Worm (Caenorhabditis elegans) whole organism, late embryonic: ENCODE measurements around the gene sut-2.
A peak's percentile ranks its signal among the peaks of the same experiment; 100 is the strongest.

Experiments used
- C08G9.2 ChIP-seq: sonication (generic microtip); optimal IDR thresholded peaks from 2 replicates; lab custom pipeline; 2016; ENCODE audit warnings: mild to moderate bottlenecking, missing genetic modification characterization, moderate library complexity, missing compliant biosample characterization
- C38D4.7 ChIP-seq: fragments of 200-800 bp; sonication (Bioruptor generic); optimal IDR thresholded peaks from 2 replicates; lab custom pipeline; 2018; ENCODE audit warnings: mild to moderate bottlenecking, missing genetic modification characterization, moderate library complexity, missing compliant biosample characterization
- F13H6.1 ChIP-seq: sonication (generic microtip); optimal IDR thresholded peaks from 2 replicates; lab custom pipeline; 2016; ENCODE audit warnings: missing genetic modification characterization, missing compliant biosample characterization
- T23F11.4 ChIP-seq: fragments of 200-800 bp; sonication (Bioruptor generic); optimal IDR thresholded peaks from 2 replicates; lab custom pipeline; 2018; ENCODE audit warnings: mild to moderate bottlenecking, missing genetic modification characterization, missing compliant biosample characterization
- ama-1 ChIP-seq: fragments of 150-350 bp; optimal IDR thresholded peaks from 2 replicates; lab custom pipeline; 2014
- ceh-14 ChIP-seq: sonication (generic microtip); optimal IDR thresholded peaks from 2 replicates; lab custom pipeline; 2016; ENCODE audit warnings: missing genotype, missing genetic modification characterization, missing compliant biosample characterization
- ceh-18 ChIP-seq: sonication (generic microtip); optimal IDR thresholded peaks from 2 replicates; lab custom pipeline; 2016; ENCODE audit warnings: missing genetic modification characterization, missing compliant biosample characterization
- ceh-2 ChIP-seq: sonication (generic microtip); optimal IDR thresholded peaks from 2 replicates; lab custom pipeline; 2016; ENCODE audit warnings: missing genotype, missing genetic modification characterization, missing compliant biosample characterization
- ceh-24 ChIP-seq: sonication (generic microtip); optimal IDR thresholded peaks from 2 replicates; lab custom pipeline; 2016; ENCODE audit warnings: mild to moderate bottlenecking, missing genetic modification characterization, missing compliant biosample characterization
- ceh-30 ChIP-seq: fragments of 150-350 bp; optimal IDR thresholded peaks from 2 replicates; lab custom pipeline; 2014; ENCODE audit warnings: missing biosample characterization, missing genetic modification characterization
- ceh-34 ChIP-seq: sonication (generic microtip); optimal IDR thresholded peaks from 2 replicates; lab custom pipeline; 2016; ENCODE audit warnings: mild to moderate bottlenecking, missing genetic modification characterization, missing compliant biosample characterization
- ceh-48 ChIP-seq: sonication (generic microtip); optimal IDR thresholded peaks from 2 replicates; lab custom pipeline; 2016; ENCODE audit warnings: missing genetic modification characterization, inconsistent platforms, missing compliant biosample characterization
- ceh-9 ChIP-seq: sonication (generic microtip); optimal IDR thresholded peaks from 2 replicates; lab custom pipeline; 2016; ENCODE audit warnings: mild to moderate bottlenecking, missing genetic modification characterization, inconsistent platforms, missing compliant biosample characterization
- che-1 ChIP-seq: sonication (generic microtip); optimal IDR thresholded peaks from 2 replicates; lab custom pipeline; 2016; ENCODE audit warnings: mild to moderate bottlenecking, missing genetic modification characterization, missing compliant biosample characterization
- dve-1 ChIP-seq: sonication (generic microtip); optimal IDR thresholded peaks from 2 replicates; lab custom pipeline; 2017; ENCODE audit warnings: antibody characterized with exemption, mild to moderate bottlenecking, missing genetic modification characterization, missing compliant biosample characterization
- elt-4 ChIP-seq: sonication (generic microtip); optimal IDR thresholded peaks from 2 replicates; lab custom pipeline; 2016; ENCODE audit warnings: missing genetic modification characterization, missing compliant biosample characterization
- fkh-10 ChIP-seq: fragments of 150-350 bp; optimal IDR thresholded peaks from 2 replicates; lab custom pipeline; 2014; ENCODE audit warnings: missing biosample characterization, missing genetic modification reagents, missing genetic modification characterization
- hlh-13 ChIP-seq: fragments of 200-800 bp; sonication (Bioruptor generic); optimal IDR thresholded peaks from 2 replicates; lab custom pipeline; 2018; ENCODE audit warnings: mild to moderate bottlenecking, missing genetic modification characterization, missing compliant biosample characterization
- hlh-15 ChIP-seq: sonication (generic microtip); optimal IDR thresholded peaks from 2 replicates; lab custom pipeline; 2016; ENCODE audit warnings: missing genetic modification characterization, missing compliant biosample characterization
- hlh-30 ChIP-seq: sonication (generic microtip); optimal IDR thresholded peaks from 2 replicates; lab custom pipeline; 2017; ENCODE audit warnings: antibody characterized with exemption, missing genetic modification characterization, missing compliant biosample characterization; ENCODE audit not compliant: insufficient read depth
- hlh-6 ChIP-seq: sonication (generic microtip); optimal IDR thresholded peaks from 2 replicates; lab custom pipeline; 2016; ENCODE audit warnings: missing genotype, missing genetic modification characterization, missing compliant biosample characterization
- lin-11 ChIP-seq: fragments of 200-800 bp; sonication (Bioruptor generic); optimal IDR thresholded peaks from 2 replicates; lab custom pipeline; 2018; ENCODE audit warnings: mild to moderate bottlenecking, missing genetic modification characterization, missing compliant biosample characterization
- nfya-1 ChIP-seq: sonication (generic microtip); optimal IDR thresholded peaks from 2 replicates; lab custom pipeline; 2017; ENCODE audit warnings: missing genetic modification characterization, mild to moderate bottlenecking, missing compliant biosample characterization, antibody characterized with exemption, moderate library complexity
- odd-2 ChIP-seq: sonication (generic microtip); optimal IDR thresholded peaks from 2 replicates; lab custom pipeline; 2017; ENCODE audit warnings: antibody characterized with exemption, mild to moderate bottlenecking, missing genetic modification characterization, missing compliant biosample characterization
- pax-1 ChIP-seq: fragments of 150-350 bp; optimal IDR thresholded peaks from 2 replicates; lab custom pipeline; 2014; ENCODE audit warnings: missing biosample characterization, missing genetic modification characterization
- pha-2 ChIP-seq: sonication (generic microtip); optimal IDR thresholded peaks from 2 replicates; lab custom pipeline; 2017; ENCODE audit warnings: mild to moderate bottlenecking, missing genetic modification characterization, missing compliant biosample characterization
- pha-4 ChIP-seq: fragments of 150-350 bp; optimal IDR thresholded peaks from 2 replicates; lab custom pipeline; 2018; ENCODE audit warnings: missing biosample characterization, missing genetic modification reagents, missing genetic modification characterization
- ref-2 ChIP-seq: sonication (generic microtip); optimal IDR thresholded peaks from 2 replicates; lab custom pipeline; 2016; ENCODE audit warnings: missing genetic modification characterization, missing compliant biosample characterization
- rnt-1 ChIP-seq: sonication (generic microtip); optimal IDR thresholded peaks from 2 replicates; lab custom pipeline; 2016; ENCODE audit warnings: missing genetic modification characterization, missing compliant biosample characterization
- sdc-2 ChIP-seq: sonication (generic microtip); optimal IDR thresholded peaks from 2 replicates; lab custom pipeline; 2016; ENCODE audit warnings: missing genotype, missing genetic modification characterization, missing compliant biosample characterization
- tbx-2 ChIP-seq: sonication (generic microtip); optimal IDR thresholded peaks from 2 replicates; lab custom pipeline; 2016; ENCODE audit warnings: missing genetic modification characterization, missing compliant biosample characterization
- ttx-3 ChIP-seq: sonication (generic microtip); optimal IDR thresholded peaks from 2 replicates; lab custom pipeline; 2016; ENCODE audit warnings: missing genetic modification reagents, missing genetic modification characterization, missing compliant biosample characterization
- unc-3 ChIP-seq, 2 experiments: fragments of 200-800 bp in 1 of 2; sonication (Bioruptor generic) in 1 of 2; sonication (generic microtip) in 1 of 2; conservative IDR thresholded peaks in 1 of 2; optimal IDR thresholded peaks in 1 of 2; 2 replicates each; pipeline versions ENCODE4 v1.3.6 to Lab custom; 2016 to 2022; ENCODE audit warnings: missing compliant biosample characterization in 2 of 2, missing genetic modification characterization in 2 of 2, missing genetic modification reagents in 1 of 2
- unc-55 ChIP-seq: sonication (generic microtip); optimal IDR thresholded peaks from 2 replicates; lab custom pipeline; 2017; ENCODE audit warnings: missing biosample characterization, missing genetic modification reagents, missing genetic modification characterization
- unc-86 ChIP-seq: sonication (generic microtip); optimal IDR thresholded peaks from 2 replicates; lab custom pipeline; 2016; ENCODE audit warnings: missing genetic modification characterization, missing compliant biosample characterization
- zip-5 ChIP-seq: sonication (generic microtip); optimal IDR thresholded peaks from 2 replicates; lab custom pipeline; 2016; ENCODE audit warnings: missing genetic modification characterization, missing compliant biosample characterization
- ztf-16 ChIP-seq: sonication (generic microtip); optimal IDR thresholded peaks from 2 replicates; lab custom pipeline; 2017; ENCODE audit warnings: missing genetic modification characterization, missing compliant biosample characterization

Gene sut-2

DNA sequence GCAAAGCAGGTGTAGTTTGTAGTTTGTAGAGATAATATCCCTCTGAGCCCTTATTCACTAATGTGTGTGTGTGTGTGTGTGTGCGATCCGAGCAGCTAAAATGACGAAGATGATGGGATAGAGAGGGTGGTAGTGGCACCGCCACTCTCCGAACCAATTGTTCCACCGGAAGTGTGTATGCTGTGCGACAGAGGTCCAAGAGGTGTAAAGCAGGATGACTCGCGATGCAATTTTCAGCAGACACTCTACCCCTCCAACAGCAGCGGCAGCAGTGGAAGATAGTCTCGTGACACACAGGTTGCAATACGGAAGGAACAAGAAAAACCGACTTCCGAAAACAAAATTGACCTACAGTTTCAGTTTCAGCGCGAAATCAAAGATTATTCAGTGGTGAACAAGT is 46.0 kb downstream of the sut-2 start:
- peak; percentile 10 for TF ChIP-seq rnt-1 (tag; lab: Kevin White, UChicago)
- peak; percentile 50 for TF ChIP-seq ceh-18 (tag; lab: Kevin White, UChicago)
- no peak for TF ChIP-seq hlh-15 (tag; lab: Kevin White, UChicago)
- peak; percentile 74 for TF ChIP-seq unc-55 (GFP tag; lab: Kevin White, UChicago)
- peak; percentile 48 for TF ChIP-seq hlh-30 (tag; lab: Kevin White, UChicago)

DNA sequence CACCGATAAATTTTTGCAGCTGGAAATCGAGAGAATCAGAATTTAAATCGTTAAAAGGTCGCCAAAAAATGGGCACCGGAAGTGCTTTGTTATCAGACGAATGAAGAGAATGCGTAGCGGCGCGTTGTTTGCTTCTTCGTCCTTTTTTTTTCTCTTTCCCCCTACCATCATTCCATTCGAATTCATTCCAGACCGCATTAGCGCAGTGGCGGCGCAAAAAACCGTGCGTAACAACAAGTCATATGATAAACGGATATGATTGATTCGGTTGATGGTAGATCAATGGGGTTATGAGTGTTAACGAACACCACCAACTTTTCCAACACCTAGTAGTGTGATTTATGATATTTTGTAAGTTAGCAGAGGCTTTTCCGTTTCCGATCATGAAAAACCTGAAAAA is 46.5 kb downstream of the sut-2 start:
- TF ChIP-seq hlh-6 (tag; lab: Kevin White, UChicago), result no peak
- TF ChIP-seq che-1, result no peak
- TF ChIP-seq F13H6.1 (tag; lab: Kevin White, UChicago), result no peak
- TF ChIP-seq pha-2, result no peak
- TF ChIP-seq ceh-9 (tag; lab: Kevin White, UChicago), result no peak

DNA sequence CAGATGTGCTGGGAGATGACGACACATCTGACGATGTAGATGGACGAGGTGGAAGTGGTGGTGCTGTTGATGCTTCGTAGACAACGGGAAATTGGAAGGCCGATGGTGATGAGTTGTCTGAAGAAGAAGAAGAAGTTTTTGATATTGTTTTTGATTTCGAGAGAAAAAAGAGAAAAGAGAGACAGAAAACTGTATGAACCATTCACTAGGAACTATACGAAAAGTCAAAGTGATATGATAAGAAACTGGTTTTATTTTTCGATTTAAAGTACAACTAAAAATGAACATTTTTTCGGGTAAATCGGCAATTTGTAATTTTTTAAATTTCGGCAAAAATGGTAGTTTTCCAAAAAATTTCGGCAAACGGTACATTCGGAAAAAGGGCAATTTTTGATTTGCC is 51.2 kb downstream of the sut-2 start:
- no peak for TF ChIP-seq ttx-3
- no peak for TF ChIP-seq ref-2 (tag; lab: Kevin White, UChicago)
- no peak for TF ChIP-seq hlh-15 (tag; lab: Kevin White, UChicago)
- no peak for TF ChIP-seq lin-11 (tag; lab: Kevin White, UChicago)
- TF ChIP-seq T23F11.4 (GFP tag; lab: Kevin White, UChicago), result no peak
- TF ChIP-seq tbx-2 (tag; lab: Kevin White, UChicago), result no peak
- TF ChIP-seq ceh-48 (tag; lab: Kevin White, UChicago), result no peak
- TF ChIP-seq unc-86, result no peak
- TF ChIP-seq odd-2 (tag; lab: Kevin White, UChicago), result no peak
- TF ChIP-seq ceh-30, result no peak
- no peak for TF ChIP-seq pha-4 (tag; lab: Kevin White, UChicago)
- no peak for TF ChIP-seq ceh-24 (tag; lab: Kevin White, UChicago)
- TF ChIP-seq C08G9.2 (tag; lab: Kevin White, UChicago), result no peak
- no peak for TF ChIP-seq unc-3 (GFP tag; conservative IDR thresholded peaks at IDR 0.05; lab: Robert Waterston, UW)
- TF ChIP-seq unc-3 (tag; optimal IDR thresholded peaks at IDR 0.05; lab: Kevin White, UChicago), result no peak
- no peak for TF ChIP-seq sdc-2 (tag; lab: Kevin White, UChicago)
- no peak for TF ChIP-seq ama-1 (lab: Kevin White, UChicago)
- no peak for TF ChIP-seq elt-4 (tag; lab: Kevin White, UChicago)
- TF ChIP-seq, all 69 proteins: peak for 0

DNA sequence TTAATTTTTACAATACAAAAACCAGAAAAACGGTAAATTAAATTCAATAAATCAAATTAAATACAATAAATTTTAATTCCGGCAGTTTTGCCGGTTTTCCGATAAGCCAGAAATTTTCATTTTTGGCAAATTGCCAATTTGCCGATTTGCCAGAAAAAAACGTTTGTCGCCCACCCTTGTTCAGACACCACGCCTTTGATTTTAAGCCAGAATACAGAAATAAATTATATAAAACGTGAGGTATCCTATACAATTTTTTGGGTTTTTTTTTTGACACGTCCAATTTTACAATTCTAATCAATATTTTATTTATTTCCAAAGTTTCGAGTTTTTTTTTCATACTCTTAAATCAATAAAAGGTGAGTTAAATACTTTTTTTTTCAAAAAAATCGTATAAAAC is 57.1 kb downstream of the sut-2 start, which contains the start of gene T28F12.1:
TSS of gene T28F12.1 (plus strand) at position 301 of the 400 bp plus-strand sequence.
- TF ChIP-seq hlh-13 (GFP tag; lab: Kevin White, UChicago) (no peak), unc-3 (GFP tag; conservative IDR thresholded peaks at IDR 0.05; lab: Robert Waterston, UW) (no peak), unc-3 (tag; optimal IDR thresholded peaks at IDR 0.05; lab: Kevin White, UChicago) (no peak), nfya-1 (tag; lab: Kevin White, UChicago) (no peak), T23F11.4 (GFP tag; lab: Kevin White, UChicago) (no peak), ceh-48 (tag; lab: Kevin White, UChicago) (no peak), hlh-30 (tag; lab: Kevin White, UChicago) (no peak), C38D4.7 (GFP tag; lab: Kevin White, UChicago) (no peak), ceh-34 (tag; lab: Kevin White, UChicago) (no peak), ref-2 (tag; lab: Kevin White, UChicago) (no peak), dve-1 (tag; lab: Kevin White, UChicago) (no peak), C08G9.2 (tag; lab: Kevin White, UChicago) (no peak), ceh-2 (tag; lab: Kevin White, UChicago) (no peak), ztf-16 (tag; lab: Kevin White, UChicago) (no peak), lin-11 (tag; lab: Kevin White, UChicago) (no peak), ceh-14 (tag; lab: Kevin White, UChicago) (no peak), sdc-2 (tag; lab: Kevin White, UChicago) (no peak), pax-1 (tag; lab: Kevin White, UChicago) (no peak), zip-5 (tag; lab: Kevin White, UChicago) (no peak), fkh-10 (GFP tag; lab: Kevin White, UChicago) (no peak)
